Fruit fly (Drosophila melanogaster) whole organism, larva: ENCODE data around the gene CG13022.

Source experiments
- noc ChIP-seq: fragments of 200-800 bp; sonication (Bioruptor generic); optimal IDR thresholded peaks from 3 replicates; lab custom pipeline; 2019; ENCODE audit warnings: missing biosample characterization, mild to moderate bottlenecking, missing genetic modification characterization, moderate library complexity

Gene CG13022

DNA sequence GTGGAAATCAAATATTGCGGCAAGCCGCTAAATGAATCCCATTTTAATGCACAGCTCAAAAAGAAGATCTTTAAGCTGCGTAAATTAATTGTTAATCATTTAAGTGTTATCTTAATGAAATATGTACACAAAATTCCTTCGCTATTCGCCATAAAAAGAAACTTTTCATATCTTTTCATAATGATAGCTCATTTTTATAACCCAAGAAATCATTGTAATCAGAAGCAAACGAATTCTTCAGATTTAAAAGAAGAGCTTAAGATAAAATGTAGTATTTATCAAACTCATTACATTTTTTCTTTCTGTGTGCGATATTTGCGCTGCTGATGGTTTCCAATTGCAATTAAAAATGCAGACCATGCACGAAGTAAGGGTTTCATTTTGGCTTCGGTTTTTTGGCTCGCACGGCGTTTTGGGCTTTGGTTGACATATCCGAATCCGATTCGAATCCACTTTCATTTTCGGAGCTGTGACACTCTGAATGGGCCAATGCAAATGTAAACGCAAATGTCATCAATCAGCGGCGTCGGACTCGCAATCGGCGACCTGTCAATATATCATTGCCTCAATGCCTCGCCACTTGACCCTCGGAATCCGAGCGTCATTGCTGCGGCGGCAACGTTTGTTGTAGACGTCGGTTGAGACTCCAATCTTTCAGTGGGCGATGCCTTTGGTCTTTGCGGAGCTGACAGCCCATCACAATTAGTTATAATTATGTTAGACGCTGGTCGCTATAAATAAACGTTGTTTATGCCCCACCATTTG is 21.2 kb downstream of the CG13022 start:
- no peak for TF ChIP-seq noc (tag; lab: Kevin White, UChicago)

DNA sequence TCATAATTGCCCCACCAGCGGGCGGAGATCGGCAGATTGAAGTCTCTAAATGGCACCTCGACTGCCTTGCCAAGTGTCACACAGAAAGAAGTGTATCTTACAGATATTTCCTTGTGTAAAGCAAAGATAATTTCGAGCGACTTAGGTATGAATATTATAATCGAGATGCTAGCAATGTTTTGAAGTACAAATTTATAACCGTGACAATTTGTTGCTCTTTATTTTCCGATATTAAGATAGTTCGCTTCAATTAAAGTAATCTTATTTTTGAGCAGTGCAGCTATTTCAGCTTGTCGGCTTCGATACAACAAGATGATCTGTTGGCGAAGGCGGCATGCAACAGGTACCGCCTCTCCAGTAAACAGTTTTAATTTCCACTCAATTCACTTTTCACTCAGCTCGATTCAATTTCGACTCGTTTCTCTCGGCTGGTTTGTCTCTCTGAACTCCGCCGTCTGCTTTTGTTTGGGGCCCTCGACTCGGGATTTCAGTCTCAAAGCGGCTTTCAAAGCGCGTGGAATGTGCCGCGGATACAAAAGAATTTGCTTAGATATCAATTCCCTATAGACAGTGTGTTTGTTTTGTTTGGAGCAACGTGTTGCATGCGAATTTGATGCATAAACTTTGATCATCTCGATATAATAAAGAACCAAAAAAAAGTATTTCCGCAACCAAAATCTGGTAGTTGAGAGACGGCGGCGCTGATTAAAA is 22.8 kb downstream of the CG13022 start:
- no peak for TF ChIP-seq noc (tag; lab: Kevin White, UChicago)

DNA sequence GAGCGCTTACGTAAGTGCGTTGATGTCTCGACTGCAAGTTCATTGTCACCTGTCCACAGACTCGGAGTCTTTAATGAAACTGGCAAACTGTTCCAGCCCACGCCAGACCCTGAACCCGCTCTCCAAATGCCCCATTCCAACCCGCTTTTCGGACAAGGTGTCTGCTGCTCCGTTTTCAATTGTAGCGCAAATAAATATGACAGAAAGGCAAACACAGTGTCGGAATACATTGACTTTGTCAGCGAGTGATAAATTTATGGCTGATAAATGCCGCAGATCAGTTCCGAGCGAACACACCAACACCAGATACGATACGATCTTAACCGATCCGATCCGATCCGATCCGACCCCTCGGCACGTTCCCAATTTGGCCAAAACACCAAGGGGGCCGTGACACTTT is 24.6 kb downstream of the CG13022 start:
- TF ChIP-seq noc (tag; lab: Kevin White, UChicago), result no peak

DNA sequence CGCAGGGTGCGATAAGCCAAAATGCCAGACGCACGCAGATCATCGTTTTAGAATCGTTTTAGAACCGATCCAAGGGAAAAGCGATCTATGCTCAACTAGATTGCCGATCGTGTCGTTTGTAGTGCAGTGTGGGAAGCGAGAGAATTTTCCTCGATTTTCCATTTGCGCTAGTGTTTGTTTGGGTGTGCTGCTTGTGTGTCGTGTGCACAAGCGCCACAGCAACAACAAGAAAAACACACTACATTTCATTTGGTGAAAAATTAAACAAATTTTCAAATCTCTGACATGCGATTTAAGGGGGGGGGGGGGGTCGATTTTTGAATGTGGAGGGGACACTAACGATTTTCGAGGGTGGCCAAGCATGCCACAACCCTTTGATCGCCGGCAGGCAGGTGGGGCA is 28.3 kb downstream of the CG13022 start:
- no peak for TF ChIP-seq noc (tag; lab: Kevin White, UChicago)

DNA sequence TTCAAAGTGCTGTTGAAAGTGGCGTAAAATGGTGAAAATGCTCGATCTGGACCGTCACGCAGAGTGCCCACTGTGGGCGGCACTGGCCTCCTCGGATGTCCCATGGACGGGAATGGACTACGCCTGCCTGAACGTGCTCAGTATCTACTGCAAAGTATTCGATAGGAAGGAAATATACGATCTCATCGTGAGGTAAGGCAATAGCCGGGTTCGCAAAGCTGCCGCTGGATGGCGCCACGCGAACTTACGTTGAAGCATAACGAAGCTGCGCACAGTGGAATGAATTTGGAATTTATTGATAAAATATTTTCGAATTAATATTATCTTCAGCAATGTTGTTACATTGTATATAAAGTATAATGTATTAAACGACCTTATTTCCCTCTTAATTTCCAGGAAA is 42.3 kb downstream of the CG13022 start:
- TF ChIP-seq noc (tag; lab: Kevin White, UChicago), result no peak

DNA sequence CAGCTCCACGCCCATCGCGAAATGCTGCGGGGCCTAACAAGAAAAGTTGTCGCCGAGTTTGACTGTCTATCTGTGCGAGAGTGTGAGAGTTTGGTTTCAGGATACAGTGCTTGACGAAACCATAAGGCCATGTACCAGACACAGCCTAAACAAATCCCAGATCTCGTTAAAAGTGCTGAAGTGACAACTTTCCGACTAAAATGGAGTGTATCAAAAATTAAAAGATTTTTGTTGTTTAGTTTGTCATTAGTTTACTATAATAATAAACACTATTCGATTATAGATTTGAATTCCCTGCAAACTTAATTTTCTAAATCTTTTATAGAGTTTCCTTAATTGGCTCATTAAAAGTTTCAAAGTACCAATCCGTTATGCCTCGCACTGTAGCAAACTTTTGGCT is 45.1 kb downstream of the CG13022 start:
- TF ChIP-seq noc (tag; lab: Kevin White, UChicago), result peak; percentile 40

DNA sequence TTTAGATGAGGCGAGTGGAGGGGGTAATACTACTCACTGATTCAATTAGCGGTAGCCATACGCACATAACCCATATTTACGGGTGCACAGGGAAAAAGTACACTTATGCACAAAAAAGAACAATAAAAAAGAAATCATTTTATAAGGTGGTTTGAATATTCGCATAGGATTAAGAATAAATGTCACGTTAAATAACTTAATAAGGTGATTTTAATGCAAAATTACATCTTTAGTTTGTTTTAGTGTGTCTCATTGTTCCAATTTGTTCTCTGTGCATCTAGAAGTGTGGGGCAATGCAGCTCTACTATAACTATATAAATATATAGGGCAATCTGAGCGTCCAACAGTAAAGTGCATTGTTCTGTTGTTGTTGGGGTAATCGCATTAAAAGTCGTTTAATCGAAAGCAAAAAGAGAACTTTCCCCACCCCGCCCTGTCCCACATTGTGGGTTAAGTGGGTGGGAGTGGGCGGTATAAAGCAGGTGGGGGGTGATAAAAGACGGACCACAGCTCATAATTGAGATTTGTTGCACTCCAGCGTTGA is 46.0 kb downstream of the CG13022 start:
- no peak for TF ChIP-seq noc (tag; lab: Kevin White, UChicago)

DNA sequence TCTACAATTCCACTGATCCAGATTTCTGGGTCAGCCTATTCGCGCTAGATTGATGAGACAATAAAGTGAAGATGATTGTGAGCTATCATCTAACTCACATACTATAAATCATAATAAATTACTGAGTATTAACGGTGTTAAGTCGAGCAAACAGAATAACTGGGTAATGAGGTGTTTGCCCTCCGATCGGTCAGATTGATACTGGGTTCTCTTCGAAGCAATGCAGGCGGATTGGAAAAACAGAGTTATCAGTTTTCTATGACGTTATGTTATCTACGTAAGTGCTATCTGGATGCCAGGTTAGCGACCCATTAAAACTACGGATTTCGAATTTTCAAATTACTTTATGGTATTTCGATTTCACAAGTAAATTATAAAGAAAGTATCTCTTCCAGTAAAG is 46.8 kb downstream of the CG13022 start:
- TF ChIP-seq noc (tag; lab: Kevin White, UChicago), result no peak

DNA sequence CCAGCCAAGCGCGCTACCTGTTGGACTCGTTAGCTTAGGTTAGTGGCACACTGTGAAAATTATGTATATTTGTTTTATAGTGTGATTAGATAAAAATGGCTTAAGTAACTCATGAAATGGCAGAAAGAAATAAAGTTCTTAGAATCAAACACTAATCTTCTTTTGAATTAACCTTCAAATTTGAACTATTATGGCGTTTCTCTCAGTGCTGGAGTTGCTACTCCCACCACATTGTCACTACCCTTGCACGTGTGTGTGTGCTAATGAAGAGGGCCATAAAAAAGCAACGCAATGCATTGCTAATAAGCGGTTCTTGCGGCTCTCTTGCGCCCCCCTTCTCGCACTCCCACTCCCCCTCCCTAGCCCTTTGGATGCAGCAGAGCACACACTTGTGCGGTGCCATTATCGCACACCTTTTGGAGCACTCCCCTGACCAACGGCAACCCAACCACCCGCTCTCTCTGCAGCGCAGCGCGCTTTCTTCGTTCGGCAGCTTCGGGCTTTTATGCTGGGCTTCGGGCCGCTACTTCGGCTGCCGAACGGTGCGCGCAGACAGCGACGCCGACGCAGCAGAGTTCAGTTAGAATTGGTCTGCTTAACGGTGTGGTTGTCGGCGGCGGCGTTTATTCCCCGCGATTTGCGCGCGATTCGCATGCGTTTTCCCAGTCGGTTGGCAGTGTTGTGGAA is 48.0 kb downstream of the CG13022 start:
- TF ChIP-seq noc (tag; lab: Kevin White, UChicago), result peak; percentile 23

DNA sequence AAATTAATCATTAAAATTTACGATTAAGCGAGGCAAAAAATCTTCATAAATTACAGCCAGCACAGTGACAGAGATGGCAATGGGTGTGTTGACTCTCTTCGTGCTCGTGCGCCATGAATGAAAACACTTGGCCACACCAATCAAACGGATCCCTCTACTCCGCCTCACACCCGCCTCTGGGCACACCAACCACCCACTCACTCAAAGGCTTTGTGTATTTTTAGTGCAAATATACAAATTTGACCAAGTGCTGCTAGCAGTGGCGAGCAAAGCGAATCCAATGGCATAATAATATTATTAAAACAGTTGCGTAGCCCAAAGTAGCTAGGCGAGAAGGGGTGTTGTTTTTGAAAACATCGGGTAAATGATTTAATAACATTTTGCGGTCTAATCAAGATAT is 49.2 kb downstream of the CG13022 start:
- no peak for TF ChIP-seq noc (tag; lab: Kevin White, UChicago)
